Worm (Caenorhabditis elegans) whole organism, mixed stage, embryonic: Measurements from ENCODE around the gene srh-100.

Experiments
- M03D4.4 ChIP-seq: sonication (generic microtip); optimal IDR thresholded peaks from 2 replicates; lab custom pipeline; 2017; ENCODE audit warnings: mild to moderate bottlenecking, missing genetic modification characterization, missing compliant biosample characterization
- blmp-1 ChIP-seq: fragments of 150-350 bp; optimal IDR thresholded peaks from 2 replicates; lab custom pipeline; 2014; ENCODE audit warnings: missing biosample characterization, missing genetic modification characterization
- ceh-39 ChIP-seq: fragments of 150-350 bp; optimal IDR thresholded peaks from 2 replicates; lab custom pipeline; 2014; ENCODE audit warnings: missing biosample characterization, missing genetic modification characterization
- ceh-43 ChIP-seq: fragments of 200-800 bp; sonication (Bioruptor generic); optimal IDR thresholded peaks from 2 replicates; lab custom pipeline; 2018; ENCODE audit warnings: mild to moderate bottlenecking, missing genetic modification characterization, moderate library complexity, missing compliant biosample characterization
- ceh-83 ChIP-seq: fragments of 200-800 bp; sonication (Bioruptor generic); optimal IDR thresholded peaks from 2 replicates; lab custom pipeline; 2018; ENCODE audit warnings: mild to moderate bottlenecking, missing genetic modification characterization, missing compliant biosample characterization
- ces-1 ChIP-seq: fragments of 150-350 bp; optimal IDR thresholded peaks from 2 replicates; lab custom pipeline; 2014; ENCODE audit warnings: missing biosample characterization, missing genetic modification reagents, missing genetic modification characterization
- cnd-1 ChIP-seq: fragments of 200-800 bp; sonication (Bioruptor generic); optimal IDR thresholded peaks from 2 replicates; lab custom pipeline; 2018; ENCODE audit warnings: mild to moderate bottlenecking, missing genetic modification characterization, missing compliant biosample characterization
- drap-1 ChIP-seq: fragments of 200-800 bp; sonication (Bioruptor generic); optimal IDR thresholded peaks from 3 replicates; lab custom pipeline; 2018; ENCODE audit warnings: mild to moderate bottlenecking, missing genetic modification characterization, missing compliant biosample characterization
- elt-1 ChIP-seq: sonication (generic microtip); optimal IDR thresholded peaks from 2 replicates; lab custom pipeline; 2017; ENCODE audit warnings: missing genetic modification characterization, mild to moderate bottlenecking, missing compliant biosample characterization, antibody characterized with exemption, moderate library complexity, borderline replicate concordance; ENCODE audit not compliant: insufficient read depth
- elt-3 ChIP-seq: fragments of 150-350 bp; optimal IDR thresholded peaks from 2 replicates; lab custom pipeline; 2014; ENCODE audit warnings: missing biosample characterization, missing genetic modification characterization
- flh-1 ChIP-seq: fragments of 200-800 bp; sonication (Bioruptor generic); optimal IDR thresholded peaks from 2 replicates; lab custom pipeline; 2018; ENCODE audit warnings: mild to moderate bottlenecking, missing genetic modification characterization, moderate library complexity, missing compliant biosample characterization
- ham-2 ChIP-seq: fragments of 200-800 bp; sonication (Bioruptor generic); optimal IDR thresholded peaks from 2 replicates; lab custom pipeline; 2018; ENCODE audit warnings: mild to moderate bottlenecking, missing genetic modification characterization, missing compliant biosample characterization
- hlh-1 ChIP-seq: fragments of 150-350 bp; optimal IDR thresholded peaks from 2 replicates; lab custom pipeline; 2014; ENCODE audit warnings: missing biosample characterization, missing genetic modification reagents, missing genetic modification characterization
- lin-13 ChIP-seq: fragments of 150-350 bp; optimal IDR thresholded peaks from 2 replicates; lab custom pipeline; 2014; ENCODE audit warnings: missing biosample characterization, missing genetic modification characterization
- mab-5 ChIP-seq: fragments of 150-350 bp; optimal IDR thresholded peaks from 2 replicates; lab custom pipeline; 2014; ENCODE audit warnings: missing biosample characterization, missing genetic modification characterization
- mep-1 ChIP-seq: fragments of 150-350 bp; optimal IDR thresholded peaks from 2 replicates; lab custom pipeline; 2017; ENCODE audit warnings: missing biosample characterization, missing genetic modification reagents, missing genetic modification characterization, inconsistent platforms
- mls-2 ChIP-seq: sonication (generic microtip); optimal IDR thresholded peaks from 2 replicates; lab custom pipeline; 2016; ENCODE audit warnings: mild to moderate bottlenecking, missing genetic modification characterization, moderate library complexity, missing compliant biosample characterization
- nhr-12 ChIP-seq: fragments of 150-350 bp; optimal IDR thresholded peaks from 2 replicates; lab custom pipeline; 2014; ENCODE audit warnings: missing biosample characterization, missing genetic modification characterization
- nhr-2 ChIP-seq: fragments of 150-350 bp; optimal IDR thresholded peaks from 2 replicates; lab custom pipeline; 2014; ENCODE audit warnings: missing biosample characterization, missing genetic modification characterization
- nhr-237 ChIP-seq: fragments of 150-350 bp; optimal IDR thresholded peaks from 2 replicates; lab custom pipeline; 2014; ENCODE audit warnings: missing biosample characterization, missing genetic modification characterization
- nhr-28 ChIP-seq: fragments of 150-350 bp; optimal IDR thresholded peaks from 2 replicates; lab custom pipeline; 2014; ENCODE audit warnings: missing biosample characterization, missing genetic modification characterization
- sem-2 ChIP-seq: fragments of 200-800 bp; sonication (Bioruptor generic); optimal IDR thresholded peaks from 2 replicates; lab custom pipeline; 2018; ENCODE audit warnings: mild to moderate bottlenecking, missing genetic modification characterization, missing compliant biosample characterization
- snpc-4 ChIP-seq: fragments of 150-350 bp; optimal IDR thresholded peaks from 2 replicates; lab custom pipeline; 2014; ENCODE audit warnings: missing biosample characterization, missing genetic modification characterization
- sptf-1 ChIP-seq: sonication (generic microtip); optimal IDR thresholded peaks from 2 replicates; lab custom pipeline; 2017; ENCODE audit warnings: mild to moderate bottlenecking, missing genetic modification characterization, moderate library complexity, missing compliant biosample characterization
- tbx-8 ChIP-seq: fragments of 200-800 bp; sonication (Bioruptor generic); optimal IDR thresholded peaks from 2 replicates; lab custom pipeline; 2018; ENCODE audit warnings: mild to moderate bottlenecking, missing genetic modification characterization, moderate library complexity, missing compliant biosample characterization
- unc-120 ChIP-seq: sonication (generic microtip); optimal IDR thresholded peaks from 2 replicates; lab custom pipeline; 2017; ENCODE audit warnings: missing genetic modification characterization, missing compliant biosample characterization; ENCODE audit not compliant: poor library complexity, severe bottlenecking
- unc-39 ChIP-seq: fragments of 150-350 bp; optimal IDR thresholded peaks from 2 replicates; lab custom pipeline; 2014; ENCODE audit warnings: missing biosample characterization, missing genetic modification characterization
- unc-62 ChIP-seq: fragments of 150-350 bp; optimal IDR thresholded peaks from 2 replicates; lab custom pipeline; 2014; ENCODE audit warnings: missing biosample characterization, missing genetic modification reagents, missing genetic modification characterization
- zip-8 ChIP-seq: fragments of 150-350 bp; optimal IDR thresholded peaks from 2 replicates; lab custom pipeline; 2014; ENCODE audit warnings: missing biosample characterization, missing genetic modification characterization
- ztf-11 ChIP-seq: fragments of 150-350 bp; optimal IDR thresholded peaks from 2 replicates; lab custom pipeline; 2014; ENCODE audit warnings: missing biosample characterization, missing genetic modification characterization

srh-100 gene

DNA sequence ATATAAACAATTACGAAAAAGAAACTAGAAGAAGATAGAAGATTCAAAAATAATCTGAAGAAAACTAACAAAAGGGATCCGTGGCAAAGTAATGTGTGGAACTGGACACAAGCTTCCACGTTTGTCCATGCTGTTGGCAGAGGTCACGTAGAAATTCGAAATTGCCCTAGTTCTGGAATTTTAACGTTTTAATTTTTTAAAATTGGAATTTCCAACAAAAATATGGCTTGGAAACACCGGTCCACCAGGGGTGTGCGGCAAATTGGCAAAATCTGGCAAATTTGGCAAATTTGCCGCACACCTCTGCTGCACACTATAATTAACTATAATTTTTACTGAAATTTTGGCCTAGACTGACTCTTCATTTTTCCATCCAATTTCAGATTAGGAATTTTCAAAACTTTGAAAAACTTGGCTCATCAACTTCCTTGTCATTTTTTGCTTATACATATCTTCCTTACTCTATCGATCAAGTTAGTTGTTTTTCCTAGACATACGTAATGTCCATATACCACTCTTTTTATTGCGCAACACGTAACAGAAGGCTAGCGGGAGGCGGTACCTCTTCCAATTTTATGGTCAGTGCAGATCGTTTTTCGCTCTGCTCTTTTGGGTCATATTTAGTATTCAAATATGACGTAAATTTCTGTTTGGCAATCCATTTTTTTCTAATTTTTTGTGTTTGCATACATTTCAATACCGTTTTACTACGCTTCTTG is 33.0 kb downstream of the srh-100 start, which contains the start of gene F19B10.10:
Gene F19B10.10 (minus strand): TSS at position 51 of the 719 bp plus-strand sequence.
- TF ChIP-seq zip-8 (tag; lab: Kevin White, UChicago) (peak; percentile 92), nhr-12 (tag; lab: Kevin White, UChicago) (no peak), hlh-1 (tag; lab: Kevin White, UChicago) (no peak)

DNA sequence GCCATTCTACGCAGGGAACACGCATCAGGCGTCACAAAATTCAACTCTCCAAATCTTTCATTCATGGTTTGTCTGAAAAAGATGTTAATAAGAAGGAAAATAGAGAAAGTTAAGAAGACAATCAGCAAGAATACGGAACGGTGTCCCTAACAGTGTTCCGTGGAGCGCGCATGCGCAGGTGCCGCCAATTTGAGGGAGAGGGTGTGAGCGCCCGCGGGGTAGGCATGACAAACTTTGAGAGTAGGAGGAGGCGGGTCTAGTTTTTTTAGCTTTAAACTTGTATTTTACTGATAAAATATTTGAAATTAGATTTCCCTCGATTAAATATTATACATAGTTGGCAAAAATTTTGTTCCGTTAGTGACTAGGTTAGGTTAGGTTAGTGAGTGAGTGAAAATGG is 34.1 kb downstream of the srh-100 start:
- no peak for TF ChIP-seq ceh-39 (tag; lab: Kevin White, UChicago)
- no peak for TF ChIP-seq nhr-12 (tag; lab: Kevin White, UChicago)
- TF ChIP-seq ceh-83: no peak
- TF ChIP-seq ces-1 (GFP tag; lab: Kevin White, UChicago): no peak
- no peak for TF ChIP-seq unc-120 (tag; lab: Kevin White, UChicago)
- TF ChIP-seq tbx-8 (GFP tag; lab: Kevin White, UChicago): no peak
- TF ChIP-seq, all 35 proteins: peak for 0

DNA sequence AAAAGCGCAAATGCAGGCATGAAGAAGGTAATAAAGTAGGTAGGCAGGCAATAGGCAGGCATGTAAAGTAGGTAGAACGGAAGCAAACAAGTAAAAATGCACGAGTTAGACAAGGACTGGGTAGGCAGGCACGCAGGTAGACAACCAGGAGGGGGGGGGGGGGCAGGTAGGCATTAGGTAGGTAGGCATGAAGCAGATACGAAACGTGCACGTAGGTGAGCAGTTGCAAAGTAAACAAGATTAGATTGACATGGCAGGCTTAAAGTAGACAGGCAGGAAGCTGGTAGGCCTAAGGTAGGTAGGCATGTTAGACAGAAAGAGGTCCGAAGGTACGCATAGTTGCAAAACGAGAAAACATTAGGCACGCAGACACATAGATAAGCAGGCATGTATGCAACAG is 35.5 kb downstream of the srh-100 start:
- TF ChIP-seq ceh-39 (tag; lab: Kevin White, UChicago) (no peak), mab-5 (tag; lab: Kevin White, UChicago) (no peak), ceh-43 (no peak), cnd-1 (tag; lab: Kevin White, UChicago) (no peak), zip-8 (tag; lab: Kevin White, UChicago) (no peak), drap-1 (GFP tag; lab: Kevin White, UChicago) (no peak), nhr-28 (tag; lab: Kevin White, UChicago) (no peak), hlh-1 (tag; lab: Kevin White, UChicago) (no peak), lin-13 (tag; lab: Kevin White, UChicago) (no peak), sptf-1 (tag; lab: Kevin White, UChicago) (no peak), nhr-12 (tag; lab: Kevin White, UChicago) (no peak), elt-3 (no peak), blmp-1 (tag; lab: Kevin White, UChicago) (no peak), mep-1 (no peak), unc-62 (GFP tag; lab: Kevin White, UChicago) (no peak), sem-2 (no peak)
- TF ChIP-seq, all 35 proteins: peak for 0

DNA sequence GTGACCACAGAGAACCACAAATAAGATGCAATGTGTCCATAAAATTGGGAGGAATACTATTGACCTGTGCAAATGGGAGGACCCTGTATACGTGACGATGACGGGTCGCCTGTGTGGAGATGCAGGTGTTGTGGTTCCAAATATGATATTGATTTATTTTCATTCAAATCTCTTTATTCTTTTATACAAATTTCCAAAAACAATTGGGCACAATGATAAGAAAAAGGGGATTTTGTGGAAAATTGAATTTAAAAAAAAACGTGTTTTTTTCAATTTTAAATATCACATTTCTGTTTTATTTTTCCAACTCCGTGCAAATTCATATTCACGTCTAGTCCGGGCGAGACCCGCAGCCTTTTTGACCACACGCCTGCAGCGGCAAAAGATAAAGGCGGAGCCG is 39.3 kb downstream of the srh-100 start, which contains the start of gene F19B10.2:
Gene F19B10.2 (plus strand): TSS at position 301 of the 400 bp plus-strand sequence.
- TF ChIP-seq nhr-2 (tag; lab: Kevin White, UChicago): no peak
- no peak for TF ChIP-seq drap-1 (GFP tag; lab: Kevin White, UChicago)
- no peak for TF ChIP-seq nhr-237 (tag; lab: Kevin White, UChicago)
- no peak for TF ChIP-seq mls-2 (tag; lab: Kevin White, UChicago)
- TF ChIP-seq ces-1 (GFP tag; lab: Kevin White, UChicago): no peak
- TF ChIP-seq hlh-1 (tag; lab: Kevin White, UChicago): no peak
- no peak for TF ChIP-seq ztf-11 (tag; lab: Kevin White, UChicago)
- no peak for TF ChIP-seq nhr-28 (tag; lab: Kevin White, UChicago)
- no peak for TF ChIP-seq sem-2
- TF ChIP-seq flh-1 (GFP tag; lab: Kevin White, UChicago): no peak
- no peak for TF ChIP-seq lin-13 (tag; lab: Kevin White, UChicago)
- TF ChIP-seq, all 35 proteins: peak for 0

DNA sequence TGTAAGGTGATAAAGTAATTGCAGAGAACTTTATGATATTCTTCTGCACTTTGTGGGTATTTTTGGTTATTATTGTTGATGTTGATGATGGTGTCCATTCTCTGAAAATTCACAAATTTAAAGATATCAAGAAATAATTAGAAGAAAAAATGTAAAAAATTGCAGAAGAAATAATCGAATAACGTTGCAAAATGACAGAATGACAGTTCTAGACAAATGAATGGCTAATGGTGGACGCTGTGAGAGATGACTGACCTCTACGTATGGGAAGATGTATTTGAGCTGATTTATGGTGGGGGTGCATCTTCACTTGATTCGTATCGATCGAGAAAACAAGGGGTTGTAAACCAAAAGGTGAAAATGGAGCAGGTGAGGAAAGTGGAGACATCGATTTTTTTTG is 41.0 kb downstream of the srh-100 start, which contains the start of gene sea-1:
Gene sea-1 (minus strand): TSS at position 101 of the 400 bp plus-strand sequence.
- TF ChIP-seq snpc-4 (tag; lab: Kevin White, UChicago): no peak
- no peak for TF ChIP-seq lin-13 (tag; lab: Kevin White, UChicago)
- no peak for TF ChIP-seq nhr-2 (tag; lab: Kevin White, UChicago)
- no peak for TF ChIP-seq nhr-12 (tag; lab: Kevin White, UChicago)
- no peak for TF ChIP-seq M03D4.4 (tag; lab: Kevin White, UChicago)
- no peak for TF ChIP-seq sem-2
- no peak for TF ChIP-seq unc-39 (tag; lab: Kevin White, UChicago)
- no peak for TF ChIP-seq unc-120 (tag; lab: Kevin White, UChicago)
- no peak for TF ChIP-seq mls-2 (tag; lab: Kevin White, UChicago)
- no peak for TF ChIP-seq ceh-39 (tag; lab: Kevin White, UChicago)
- no peak for TF ChIP-seq flh-1 (GFP tag; lab: Kevin White, UChicago)
- no peak for TF ChIP-seq ces-1 (GFP tag; lab: Kevin White, UChicago)
- no peak for TF ChIP-seq zip-8 (tag; lab: Kevin White, UChicago)
- TF ChIP-seq elt-1: no peak
- no peak for TF ChIP-seq ceh-43
- no peak for TF ChIP-seq sptf-1 (tag; lab: Kevin White, UChicago)
- TF ChIP-seq ham-2 (GFP tag; lab: Kevin White, UChicago): no peak
